Fruit fly (Drosophila melanogaster) whole organism, embryonic: ENCODE measurements around the gene CG15894.

Experiments used
- BEAF-32 ChIP-seq: fragments of 200-800 bp; sonication (Bioruptor generic); optimal IDR thresholded peaks from 3 replicates; lab custom pipeline; 2017; ENCODE audit warnings: missing biosample characterization, missing genetic modification characterization, mild to moderate bottlenecking, moderate library complexity, missing genetic modification reagents
- CG10267 ChIP-seq: fragments of 200-800 bp; sonication (Bioruptor generic); optimal IDR thresholded peaks from 2 replicates; lab custom pipeline; 2018; ENCODE audit warnings: missing biosample characterization, mild to moderate bottlenecking, missing genetic modification characterization, moderate library complexity
- CG12155 ChIP-seq: fragments of 200-800 bp; sonication (Bioruptor generic); optimal IDR thresholded peaks from 3 replicates; lab custom pipeline; 2016; ENCODE audit warnings: missing biosample characterization, missing genetic modification characterization
- CG12659 ChIP-seq: fragments of 200-800 bp; sonication (Bioruptor generic); optimal IDR thresholded peaks from 3 replicates; lab custom pipeline; 2017; ENCODE audit warnings: mild to moderate bottlenecking, missing biosample characterization, missing genetic modification reagents, missing genetic modification characterization
- CG14014 ChIP-seq: fragments of 200-800 bp; sonication (Bioruptor generic); IDR thresholded peaks from 2 replicates; pipeline ENCODE4 v1.3.6; 2022; ENCODE audit warnings: missing biosample characterization, missing genetic modification characterization
- CG14050 ChIP-seq: fragments of 200-800 bp; sonication (Bioruptor generic); IDR thresholded peaks from 3 replicates; pipeline ENCODE4 v1.3.6; 2022; ENCODE audit warnings: missing biosample characterization, missing genetic modification characterization
- CG16779 ChIP-seq: fragments of 200-800 bp; sonication (Bioruptor generic); IDR thresholded peaks from 2 replicates; pipeline ENCODE4 v1.3.6; 2022; ENCODE audit warnings: missing biosample characterization, missing genetic modification characterization
- CG1792 ChIP-seq: fragments of 200-800 bp; sonication (Bioruptor generic); optimal IDR thresholded peaks from 2 replicates; lab custom pipeline; 2016; ENCODE audit warnings: missing biosample characterization, missing genetic modification characterization
- CG1832 ChIP-seq: fragments of 200-800 bp; sonication (Bioruptor generic); optimal IDR thresholded peaks from 2 replicates; lab custom pipeline; 2017; ENCODE audit warnings: missing biosample characterization, mild to moderate bottlenecking, missing genetic modification characterization, inconsistent platforms
- CG32532 ChIP-seq: fragments of 200-800 bp; sonication (Bioruptor generic); IDR thresholded peaks from 2 replicates; pipeline ENCODE4 v1.3.6; 2022; ENCODE audit warnings: missing biosample characterization, missing genetic modification characterization
- CG4328 ChIP-seq: fragments of 200-800 bp; sonication (Bioruptor generic); optimal IDR thresholded peaks from 3 replicates; lab custom pipeline; 2017; ENCODE audit warnings: missing biosample characterization, missing genetic modification reagents, missing genetic modification characterization
- CG4617 ChIP-seq: fragments of 200-800 bp; sonication (Bioruptor generic); optimal IDR thresholded peaks from 3 replicates; lab custom pipeline; 2016; ENCODE audit warnings: missing biosample characterization, missing genetic modification characterization, borderline replicate concordance
- CG4730 ChIP-seq: fragments of 200-800 bp; sonication (Bioruptor generic); IDR thresholded peaks from 2 replicates; pipeline ENCODE4 v1.3.6; 2022; ENCODE audit warnings: missing biosample characterization, missing genetic modification characterization
- CG5245 ChIP-seq: fragments of 200-800 bp; sonication (Bioruptor generic); optimal IDR thresholded peaks from 3 replicates; lab custom pipeline; 2016; ENCODE audit warnings: missing biosample characterization, missing genetic modification characterization
- CG7271 ChIP-seq: fragments of 200-800 bp; sonication (Bioruptor generic); optimal IDR thresholded peaks from 2 replicates; lab custom pipeline; 2018; ENCODE audit warnings: missing biosample characterization, mild to moderate bottlenecking, missing genetic modification characterization, moderate library complexity
- CG8478 ChIP-seq: fragments of >200 bp; optimal IDR thresholded peaks from 2 replicates; lab custom pipeline; 2018
- CG9817 ChIP-seq: fragments of 200-800 bp; sonication (Bioruptor generic); optimal IDR thresholded peaks from 2 replicates; lab custom pipeline; 2018; ENCODE audit warnings: missing biosample characterization, mild to moderate bottlenecking, missing genetic modification characterization, moderate library complexity
- CkIIα-i1 ChIP-seq: fragments of 200-800 bp; sonication (Bioruptor generic); IDR thresholded peaks from 2 replicates; pipeline ENCODE4 v1.3.6; 2022; ENCODE audit warnings: missing biosample characterization, missing genetic modification characterization
- Dbx ChIP-seq: fragments of 200-800 bp; sonication (Bioruptor generic); IDR thresholded peaks from 3 replicates; pipeline ENCODE4 v1.3.6; 2022; ENCODE audit warnings: missing biosample characterization, missing genetic modification characterization
- Deaf1 ChIP-seq: fragments of 200-800 bp; optimal IDR thresholded peaks from 3 replicates; lab custom pipeline; 2019; ENCODE audit warnings: missing biosample characterization, mild to moderate bottlenecking, missing genetic modification characterization, moderate library complexity
- Doc2 ChIP-seq: fragments of 200-800 bp; sonication (Bioruptor generic); IDR thresholded peaks from 2 replicates; pipeline ENCODE4 v1.3.6; 2022; ENCODE audit warnings: missing biosample characterization, missing genetic modification characterization
- E2f2 ChIP-seq: fragments of 200-800 bp; sonication (Bioruptor generic); IDR thresholded peaks from 2 replicates; pipeline ENCODE4 v1.3.6; 2022; ENCODE audit warnings: missing biosample characterization, missing genetic modification characterization
- Eip74EF ChIP-seq, 2 experiments: fragments of 200-800 bp in 1 of 2; fragments of >200 bp in 1 of 2; sonication (Bioruptor generic) in 1 of 2; optimal IDR thresholded peaks; 2 replicates each; lab custom pipeline; 2017 to 2019; ENCODE audit warnings: missing biosample characterization in 2 of 2, missing genetic modification characterization in 2 of 2, mild to moderate bottlenecking in 1 of 2, moderate library complexity in 1 of 2
- Fer3 ChIP-seq: fragments of 200-800 bp; sonication (Bioruptor generic); optimal IDR thresholded peaks from 2 replicates; lab custom pipeline; 2018; ENCODE audit warnings: missing biosample characterization, mild to moderate bottlenecking, missing genetic modification characterization, moderate library complexity
- NK7.1 ChIP-seq: fragments of 200-800 bp; sonication (Bioruptor generic); optimal IDR thresholded peaks from 3 replicates; lab custom pipeline; 2016; ENCODE audit warnings: missing biosample characterization, missing genetic modification characterization
- Nf-YB ChIP-seq: fragments of 200-800 bp; sonication (Bioruptor generic); optimal IDR thresholded peaks from 3 replicates; lab custom pipeline; 2019; ENCODE audit warnings: missing biosample characterization, mild to moderate bottlenecking, missing genetic modification characterization, moderate library complexity
- Rx ChIP-seq: fragments of 200-800 bp; sonication (Bioruptor generic); IDR thresholded peaks from 2 replicates; pipeline ENCODE4 v1.3.6; 2022; ENCODE audit warnings: missing biosample characterization, missing genetic modification characterization
- amos ChIP-seq: fragments of 200-800 bp; sonication (Bioruptor generic); IDR thresholded peaks from 2 replicates; pipeline ENCODE4 v1.3.6; 2022; ENCODE audit warnings: missing biosample characterization, missing genetic modification characterization; ENCODE audit not compliant: partially characterized antibody
- bab2 ChIP-seq: fragments of 200-800 bp; sonication (Bioruptor generic); optimal IDR thresholded peaks from 2 replicates; lab custom pipeline; 2016; ENCODE audit warnings: missing biosample characterization, missing genetic modification characterization
- crol ChIP-seq: fragments of 200-800 bp; sonication (Bioruptor generic); IDR thresholded peaks from 2 replicates; pipeline ENCODE4 v1.3.6; 2022; ENCODE audit warnings: missing biosample characterization, missing genetic modification characterization
- dati ChIP-seq: fragments of 200-800 bp; sonication (Bioruptor generic); IDR thresholded peaks from 2 replicates; pipeline ENCODE4 v1.3.6; 2022; ENCODE audit warnings: missing biosample characterization, missing genetic modification characterization
- dmrt11E ChIP-seq: fragments of 200-800 bp; sonication (Bioruptor generic); optimal IDR thresholded peaks from 3 replicates; lab custom pipeline; 2018; ENCODE audit warnings: missing biosample characterization, mild to moderate bottlenecking, missing genetic modification characterization, moderate library complexity
- dmrt99B ChIP-seq: fragments of 200-800 bp; sonication (Bioruptor generic); optimal IDR thresholded peaks from 2 replicates; lab custom pipeline; 2018; ENCODE audit warnings: missing biosample characterization, mild to moderate bottlenecking, missing genetic modification characterization, moderate library complexity
- dpn ChIP-seq, 2 experiments: fragments of 200-800 bp; sonication (Bioruptor generic); optimal IDR thresholded peaks; 3 replicates each; lab custom pipeline; 2016; ENCODE audit warnings: missing biosample characterization in 2 of 2, missing genetic modification characterization in 2 of 2
- fd64A ChIP-seq: fragments of 200-800 bp; sonication (Bioruptor generic); optimal IDR thresholded peaks from 3 replicates; lab custom pipeline; 2018; ENCODE audit warnings: missing biosample characterization, mild to moderate bottlenecking, missing genetic modification characterization
- fu2 ChIP-seq: fragments of 200-800 bp; sonication (Bioruptor generic); optimal IDR thresholded peaks from 2 replicates; lab custom pipeline; 2016; ENCODE audit warnings: missing biosample characterization, missing genetic modification characterization
- her ChIP-seq: fragments of 200-800 bp; sonication (Bioruptor generic); optimal IDR thresholded peaks from 2 replicates; lab custom pipeline; 2016; ENCODE audit warnings: missing biosample characterization, missing genetic modification characterization
- inv ChIP-seq: fragments of 200-800 bp; sonication (Bioruptor generic); IDR thresholded peaks from 2 replicates; pipeline ENCODE4 v1.3.6; 2022; ENCODE audit warnings: missing biosample characterization, missing genetic modification characterization; ENCODE audit not compliant: partially characterized antibody
- lab ChIP-seq: fragments of 200-800 bp; sonication (Bioruptor generic); optimal IDR thresholded peaks from 3 replicates; lab custom pipeline; 2017; ENCODE audit warnings: missing biosample characterization, missing genetic modification characterization, mild to moderate bottlenecking, moderate library complexity, missing genetic modification reagents
- pum ChIP-seq: fragments of 200-800 bp; sonication (Bioruptor generic); optimal IDR thresholded peaks from 2 replicates; lab custom pipeline; 2016; ENCODE audit warnings: missing biosample characterization, missing genetic modification characterization
- sima ChIP-seq: fragments of 200-800 bp; sonication (Bioruptor generic); optimal IDR thresholded peaks from 2 replicates; lab custom pipeline; 2016; ENCODE audit warnings: missing biosample characterization, missing genetic modification characterization
- sob ChIP-seq: fragments of 200-800 bp; sonication (Bioruptor generic); IDR thresholded peaks from 2 replicates; pipeline ENCODE4 v1.3.6; 2022; ENCODE audit warnings: missing biosample characterization, missing genetic modification characterization
- sug ChIP-seq: fragments of 200-800 bp; optimal IDR thresholded peaks from 2 replicates; lab custom pipeline; 2019; ENCODE audit warnings: missing biosample characterization, mild to moderate bottlenecking, missing genetic modification characterization, moderate library complexity
- vvl ChIP-seq: fragments of 200-800 bp; sonication (Bioruptor generic); IDR thresholded peaks from 2 replicates; pipeline ENCODE4 v1.3.6; 2022; ENCODE audit warnings: missing biosample characterization, missing genetic modification characterization
- zen ChIP-seq: fragments of 200-800 bp; sonication (Bioruptor generic); optimal IDR thresholded peaks from 3 replicates; lab custom pipeline; 2018; ENCODE audit warnings: missing biosample characterization, mild to moderate bottlenecking, missing genetic modification characterization, moderate library complexity
- zf30C ChIP-seq: fragments of 200-800 bp; sonication (Bioruptor generic); optimal IDR thresholded peaks from 3 replicates; lab custom pipeline; 2018; ENCODE audit warnings: missing biosample characterization, mild to moderate bottlenecking, missing genetic modification characterization
- zfh2 ChIP-seq: fragments of 200-800 bp; sonication (Bioruptor generic); optimal IDR thresholded peaks from 2 replicates; lab custom pipeline; 2016; ENCODE audit warnings: missing biosample characterization, missing genetic modification characterization

Gene CG15894

DNA sequence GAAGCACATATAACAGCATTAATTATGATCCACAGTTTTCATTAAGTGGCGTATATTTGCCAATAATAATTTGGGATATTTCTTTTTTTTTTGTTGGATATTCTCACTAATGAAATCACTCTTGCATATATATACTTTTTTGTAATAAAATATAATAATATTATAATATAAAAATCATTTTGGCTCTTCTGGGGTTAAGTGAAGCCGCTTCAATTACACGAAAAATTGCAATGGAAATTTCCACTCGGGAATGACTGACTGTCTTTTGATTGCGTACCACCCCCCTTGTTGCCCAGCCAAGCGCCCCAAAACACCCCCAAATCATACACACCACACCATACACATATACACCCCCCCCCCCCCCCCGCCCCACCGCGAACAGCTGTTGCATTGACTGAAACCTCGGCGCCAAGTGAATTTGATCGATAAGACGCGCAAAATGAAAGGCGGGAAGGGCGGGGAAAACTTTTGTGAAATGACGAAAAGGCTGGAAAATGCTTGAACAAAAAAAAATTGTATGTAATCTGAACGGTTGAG is 35.6 kb downstream of the CG15894 start:
- TF ChIP-seq zfh2 (GFP tag; lab: Kevin White, UChicago), result no peak
- TF ChIP-seq sug (tag; lab: Kevin White, UChicago), result peak; percentile 63
- peak; percentile 54 for TF ChIP-seq lab (GFP tag; lab: Kevin White, UChicago)
- TF ChIP-seq sima (GFP tag; lab: Kevin White, UChicago), result no peak
- peak; percentile 81 for TF ChIP-seq crol (GFP tag; lab: Robert Waterston, UW)
- no peak for TF ChIP-seq Doc2
- TF ChIP-seq CG5245 (GFP tag; lab: Kevin White, UChicago), result no peak

DNA sequence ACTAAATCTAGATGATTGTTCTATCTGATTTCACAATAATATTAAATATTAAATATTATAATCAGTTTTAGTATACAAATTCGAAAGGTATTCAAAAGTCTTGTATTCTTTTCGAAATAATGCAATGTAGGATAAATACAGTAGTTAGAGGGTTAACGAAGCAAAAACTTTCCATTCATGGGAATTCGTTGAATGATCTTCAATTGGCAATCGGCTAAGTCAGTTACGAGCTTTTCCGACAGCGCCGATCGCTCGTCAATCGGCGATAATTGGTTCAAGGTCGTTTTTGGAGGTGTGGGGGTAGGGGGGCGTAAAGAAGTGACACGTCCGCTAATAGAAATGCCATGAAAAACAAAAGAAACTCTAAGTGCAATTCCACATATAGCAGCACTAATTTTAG is 37.1 kb downstream of the CG15894 start:
- TF ChIP-seq CG1832 (no peak), Deaf1 (tag; lab: Kevin White, UChicago) (peak; percentile 56)

DNA sequence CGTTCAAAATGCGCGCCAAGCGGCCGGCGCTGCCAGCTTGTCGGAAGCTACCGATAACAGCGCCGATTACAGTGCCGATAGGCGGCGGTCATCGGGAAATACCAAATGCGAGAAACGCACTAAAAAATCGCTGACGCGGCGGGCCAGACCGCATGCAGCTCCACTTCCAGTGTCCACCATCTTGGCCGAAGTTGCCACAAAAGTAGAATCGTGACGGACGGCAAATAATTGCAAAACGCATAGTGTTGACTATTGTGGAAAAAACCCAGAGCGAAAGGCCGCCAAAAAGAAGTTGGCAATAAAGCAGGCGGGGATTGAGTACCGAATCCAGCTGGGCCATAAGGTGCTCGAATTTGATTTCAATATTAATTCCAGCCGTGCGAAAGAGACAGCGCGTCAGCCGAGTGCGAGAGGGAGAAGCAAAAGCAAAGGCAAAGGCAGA is 37.9 kb downstream of the CG15894 start, which contains the start of gene CG3847:
TSS of gene CG3847 (plus strand) at position 178 of the 442 bp plus-strand sequence.
- TF ChIP-seq bab2 (GFP tag; lab: Kevin White, UChicago) (no peak), Rx (GFP tag; lab: Robert Waterston, UW) (no peak), Fer3 (tag; lab: Kevin White, UChicago) (no peak), CG12155 (GFP tag; lab: Kevin White, UChicago) (peak; percentile 37), pum (GFP tag; lab: Kevin White, UChicago) (peak; percentile 44), CG7271 (peak; percentile 55), amos (peak; percentile 80), Dbx (GFP tag; lab: Robert Waterston, UW) (peak; percentile 52; the same call in 2 of the 3 replicates), fu2 (GFP tag; lab: Kevin White, UChicago) (no peak), CG32532 (GFP tag; lab: Robert Waterston, UW) (peak; percentile 44), CG4617 (GFP tag; lab: Kevin White, UChicago) (peak; percentile 96), CG4328 (GFP tag; lab: Kevin White, UChicago) (no peak), CkIIα-i1 (GFP tag; lab: Robert Waterston, UW) (no peak), zen (tag; lab: Kevin White, UChicago) (peak; percentile 7), E2f2 (peak; percentile 97), CG14050 (GFP tag; lab: Robert Waterston, UW) (no peak), CG10267 (tag; lab: Kevin White, UChicago) (peak; percentile 91), CG14014 (GFP tag; lab: Robert Waterston, UW) (0 out of 2 replicates have a peak, but pooled peaks have one; percentile 9), Nf-YB (GFP tag; lab: Kevin White, UChicago) (no peak), dpn (GFP tag; optimal IDR thresholded peaks at IDR 0.05; lab: Kevin White, UChicago) (peak; percentile 58 to 60), CG9817 (tag; lab: Kevin White, UChicago) (no peak), CG1832 (peak; percentile 78), vvl (GFP tag; lab: Robert Waterston, UW) (peak; percentile 59), BEAF-32 (peak; percentile 71), inv (GFP tag; lab: Robert Waterston, UW) (peak; percentile 27; the same call in 1 of the 2 replicates), zf30C (GFP tag; lab: Kevin White, UChicago) (no peak), dmrt99B (no peak), CG16779 (GFP tag; lab: Robert Waterston, UW) (no peak), dmrt11E (no peak), NK7.1 (GFP tag; lab: Kevin White, UChicago) (no peak), CG4730 (GFP tag; lab: Robert Waterston, UW) (no peak), Eip74EF (GFP tag; optimal IDR thresholded peaks at IDR 0.05; lab: Kevin White, UChicago) (no peak), CG8478 (no peak), fd64A (no peak), sob (peak; percentile 72), CG12659 (peak; percentile 94), dati (GFP tag; lab: Robert Waterston, UW) (no peak), her (peak; percentile 70), CG1792 (GFP tag; lab: Kevin White, UChicago) (no peak)
